Worm (Caenorhabditis elegans) whole organism, L4 larva: ENCODE results near the gene nhr-98.

ENCODE experiments used
- ceh-82 ChIP-seq: sonication (generic microtip); optimal IDR thresholded peaks from 2 replicates; lab custom pipeline; 2017; ENCODE audit warnings: missing biosample characterization, missing genetic modification characterization
- duxl-1 ChIP-seq: sonication (generic microtip); optimal IDR thresholded peaks from 2 replicates; lab custom pipeline; 2016; ENCODE audit warnings: mild to moderate bottlenecking, missing genetic modification characterization, moderate library complexity, missing compliant biosample characterization; ENCODE audit not compliant: poor library complexity
- fkh-10 ChIP-seq: fragments of 150-350 bp; optimal IDR thresholded peaks from 2 replicates; lab custom pipeline; 2014; ENCODE audit warnings: missing biosample characterization, missing genetic modification reagents, missing genetic modification characterization
- spr-1 ChIP-seq: sonication (generic microtip); optimal IDR thresholded peaks from 2 replicates; lab custom pipeline; 2016; ENCODE audit warnings: mild to moderate bottlenecking, missing genetic modification characterization, missing compliant biosample characterization

DNA sequence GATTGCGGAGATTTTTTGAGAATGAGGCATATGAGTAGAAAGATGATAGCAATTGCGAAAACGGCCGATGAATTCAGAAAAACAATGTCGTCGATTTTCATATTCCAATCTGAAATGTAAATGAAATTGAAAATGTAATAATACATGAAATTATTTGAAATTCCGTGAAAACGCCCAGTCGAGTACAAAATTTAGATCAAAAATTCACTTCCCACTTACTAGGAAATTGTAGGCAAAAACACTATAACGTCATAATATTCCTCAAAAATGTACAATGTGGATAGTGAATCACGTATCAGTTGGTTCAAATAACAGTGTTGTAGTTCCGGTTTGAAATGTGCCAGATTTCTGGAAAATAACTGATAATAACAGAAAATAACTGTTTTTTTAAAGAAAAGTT lies 47.6 kb downstream of the nhr-98 start, which contains the start of gene str-256:
- TF ChIP-seq fkh-10 (GFP tag; lab: Kevin White, UChicago), result no peak
- TF ChIP-seq duxl-1 (tag; lab: Kevin White, UChicago), result no peak
- TF ChIP-seq spr-1 (tag; lab: Kevin White, UChicago), result no peak
- TF ChIP-seq ceh-82 (tag; lab: Kevin White, UChicago), result no peak
